Worm (Caenorhabditis elegans) whole organism, late embryonic: ENCODE results near the gene gpa-13.

Source experiments
- C38D4.7 ChIP-seq: fragments of 200-800 bp; sonication (Bioruptor generic); optimal IDR thresholded peaks from 2 replicates; lab custom pipeline; 2018; ENCODE audit warnings: mild to moderate bottlenecking, missing genetic modification characterization, moderate library complexity, missing compliant biosample characterization
- F13H6.1 ChIP-seq: sonication (generic microtip); optimal IDR thresholded peaks from 2 replicates; lab custom pipeline; 2016; ENCODE audit warnings: missing genetic modification characterization, missing compliant biosample characterization
- ahr-1 ChIP-seq: sonication (generic microtip); optimal IDR thresholded peaks from 2 replicates; lab custom pipeline; 2016; ENCODE audit warnings: missing genetic modification characterization, missing compliant biosample characterization
- ama-1 ChIP-seq: fragments of 150-350 bp; optimal IDR thresholded peaks from 2 replicates; lab custom pipeline; 2014
- ceh-22 ChIP-seq: sonication (generic microtip); optimal IDR thresholded peaks from 2 replicates; lab custom pipeline; 2017; ENCODE audit warnings: missing biosample characterization, missing genetic modification characterization
- ceh-24 ChIP-seq: sonication (generic microtip); optimal IDR thresholded peaks from 2 replicates; lab custom pipeline; 2016; ENCODE audit warnings: mild to moderate bottlenecking, missing genetic modification characterization, missing compliant biosample characterization
- ceh-31 ChIP-seq: sonication (generic microtip); optimal IDR thresholded peaks from 2 replicates; lab custom pipeline; 2016; ENCODE audit warnings: missing genetic modification characterization, missing compliant biosample characterization
- ceh-34 ChIP-seq: sonication (generic microtip); optimal IDR thresholded peaks from 2 replicates; lab custom pipeline; 2016; ENCODE audit warnings: mild to moderate bottlenecking, missing genetic modification characterization, missing compliant biosample characterization
- ceh-48 ChIP-seq: sonication (generic microtip); optimal IDR thresholded peaks from 2 replicates; lab custom pipeline; 2016; ENCODE audit warnings: missing genetic modification characterization, inconsistent platforms, missing compliant biosample characterization
- che-1 ChIP-seq: sonication (generic microtip); optimal IDR thresholded peaks from 2 replicates; lab custom pipeline; 2016; ENCODE audit warnings: mild to moderate bottlenecking, missing genetic modification characterization, missing compliant biosample characterization
- dmd-4 ChIP-seq: sonication (generic microtip); optimal IDR thresholded peaks from 2 replicates; lab custom pipeline; 2016; ENCODE audit warnings: borderline replicate concordance, missing genetic modification characterization, missing compliant biosample characterization
- elt-2 ChIP-seq: sonication (generic microtip); optimal IDR thresholded peaks from 2 replicates; lab custom pipeline; 2016; ENCODE audit warnings: missing genetic modification reagents, missing genetic modification characterization, missing compliant biosample characterization
- ets-4 ChIP-seq: sonication (generic microtip); optimal IDR thresholded peaks from 2 replicates; lab custom pipeline; 2016; ENCODE audit warnings: missing genetic modification characterization, missing compliant biosample characterization
- fkh-10 ChIP-seq: fragments of 150-350 bp; optimal IDR thresholded peaks from 2 replicates; lab custom pipeline; 2014; ENCODE audit warnings: missing biosample characterization, missing genetic modification reagents, missing genetic modification characterization
- fkh-6 ChIP-seq: sonication (generic microtip); optimal IDR thresholded peaks from 2 replicates; lab custom pipeline; 2016; ENCODE audit warnings: missing genetic modification characterization, missing compliant biosample characterization
- gmeb-2 ChIP-seq: sonication (generic microtip); optimal IDR thresholded peaks from 2 replicates; lab custom pipeline; 2016; ENCODE audit warnings: missing genetic modification characterization, inconsistent platforms, missing compliant biosample characterization
- hlh-30 ChIP-seq: sonication (generic microtip); optimal IDR thresholded peaks from 2 replicates; lab custom pipeline; 2017; ENCODE audit warnings: antibody characterized with exemption, missing genetic modification characterization, missing compliant biosample characterization; ENCODE audit not compliant: insufficient read depth
- nfya-1 ChIP-seq: sonication (generic microtip); optimal IDR thresholded peaks from 2 replicates; lab custom pipeline; 2017; ENCODE audit warnings: missing genetic modification characterization, mild to moderate bottlenecking, missing compliant biosample characterization, antibody characterized with exemption, moderate library complexity
- nhr-11 ChIP-seq: fragments of 150-350 bp; optimal IDR thresholded peaks from 2 replicates; lab custom pipeline; 2014; ENCODE audit warnings: missing biosample characterization, missing genetic modification characterization
- nhr-232 ChIP-seq: sonication (generic microtip); optimal IDR thresholded peaks from 2 replicates; lab custom pipeline; 2016; ENCODE audit warnings: missing genetic modification characterization, missing compliant biosample characterization
- odd-2 ChIP-seq: sonication (generic microtip); optimal IDR thresholded peaks from 2 replicates; lab custom pipeline; 2017; ENCODE audit warnings: antibody characterized with exemption, mild to moderate bottlenecking, missing genetic modification characterization, missing compliant biosample characterization
- pag-3 ChIP-seq: sonication (generic microtip); optimal IDR thresholded peaks from 2 replicates; lab custom pipeline; 2016; ENCODE audit warnings: missing compliant biosample characterization, missing genetic modification characterization, borderline replicate concordance
- pax-1 ChIP-seq: fragments of 150-350 bp; optimal IDR thresholded peaks from 2 replicates; lab custom pipeline; 2014; ENCODE audit warnings: missing biosample characterization, missing genetic modification characterization
- pha-2 ChIP-seq: sonication (generic microtip); optimal IDR thresholded peaks from 2 replicates; lab custom pipeline; 2017; ENCODE audit warnings: mild to moderate bottlenecking, missing genetic modification characterization, missing compliant biosample characterization
- pha-4 ChIP-seq: fragments of 150-350 bp; optimal IDR thresholded peaks from 2 replicates; lab custom pipeline; 2018; ENCODE audit warnings: missing biosample characterization, missing genetic modification reagents, missing genetic modification characterization
- pqm-1 ChIP-seq: sonication (generic microtip); optimal IDR thresholded peaks from 2 replicates; lab custom pipeline; 2016; ENCODE audit warnings: missing genetic modification characterization, missing compliant biosample characterization
- ref-2 ChIP-seq: sonication (generic microtip); optimal IDR thresholded peaks from 2 replicates; lab custom pipeline; 2016; ENCODE audit warnings: missing genetic modification characterization, missing compliant biosample characterization
- rnt-1 ChIP-seq: sonication (generic microtip); optimal IDR thresholded peaks from 2 replicates; lab custom pipeline; 2016; ENCODE audit warnings: missing genetic modification characterization, missing compliant biosample characterization
- sdc-2 ChIP-seq: sonication (generic microtip); optimal IDR thresholded peaks from 2 replicates; lab custom pipeline; 2016; ENCODE audit warnings: missing genotype, missing genetic modification characterization, missing compliant biosample characterization
- sox-4 ChIP-seq: sonication (generic microtip); optimal IDR thresholded peaks from 2 replicates; lab custom pipeline; 2017; ENCODE audit warnings: mild to moderate bottlenecking, missing genetic modification characterization, inconsistent platforms, missing compliant biosample characterization
- syd-9 ChIP-seq: sonication (generic microtip); optimal IDR thresholded peaks from 2 replicates; lab custom pipeline; 2016; ENCODE audit warnings: mild to moderate bottlenecking, missing genetic modification characterization, moderate library complexity, missing compliant biosample characterization
- tbx-2 ChIP-seq: sonication (generic microtip); optimal IDR thresholded peaks from 2 replicates; lab custom pipeline; 2016; ENCODE audit warnings: missing genetic modification characterization, missing compliant biosample characterization
- tbx-7 ChIP-seq: sonication (generic microtip); optimal IDR thresholded peaks from 2 replicates; lab custom pipeline; 2016; ENCODE audit warnings: missing genotype, missing genetic modification characterization, missing compliant biosample characterization
- unc-86 ChIP-seq: sonication (generic microtip); optimal IDR thresholded peaks from 2 replicates; lab custom pipeline; 2016; ENCODE audit warnings: missing genetic modification characterization, missing compliant biosample characterization
- ztf-16 ChIP-seq: sonication (generic microtip); optimal IDR thresholded peaks from 2 replicates; lab custom pipeline; 2017; ENCODE audit warnings: missing genetic modification characterization, missing compliant biosample characterization

The gpa-13 gene

DNA sequence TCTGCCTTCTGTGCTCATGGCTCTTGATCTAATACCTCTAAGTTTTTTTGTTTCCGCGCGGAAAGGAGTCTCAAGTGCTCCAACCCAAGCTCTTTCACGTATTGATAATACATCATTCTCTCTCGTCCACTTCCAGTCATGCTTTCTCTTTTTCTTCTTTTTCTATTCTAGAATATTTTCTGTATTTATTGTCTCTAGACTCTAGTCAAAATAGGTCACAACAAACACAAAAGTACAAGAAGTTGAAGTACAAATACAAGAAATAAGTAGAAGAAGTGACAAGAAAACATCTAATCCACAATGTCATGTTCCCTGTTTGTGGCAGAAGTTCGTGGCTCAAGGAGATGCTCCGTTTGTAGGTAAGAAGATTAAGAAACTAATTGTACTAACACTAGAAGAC is 18.5 kb upstream of the gpa-13 start, which contains the start of gene ZC455.1:
TSS of gene ZC455.1 (plus strand) at position 301 of the 400 bp plus-strand sequence.
- TF ChIP-seq pax-1 (tag; lab: Kevin White, UChicago): no peak
- TF ChIP-seq ref-2 (tag; lab: Kevin White, UChicago): no peak
- TF ChIP-seq ahr-1: no peak
- no peak for TF ChIP-seq pha-2 (tag; lab: Kevin White, UChicago)
- no peak for TF ChIP-seq C38D4.7 (GFP tag; lab: Kevin White, UChicago)
- no peak for TF ChIP-seq ceh-24 (tag; lab: Kevin White, UChicago)
- TF ChIP-seq ets-4: no peak
- no peak for TF ChIP-seq ceh-48 (tag; lab: Kevin White, UChicago)
- no peak for TF ChIP-seq unc-86 (tag; lab: Kevin White, UChicago)
- TF ChIP-seq odd-2 (tag; lab: Kevin White, UChicago): no peak

DNA sequence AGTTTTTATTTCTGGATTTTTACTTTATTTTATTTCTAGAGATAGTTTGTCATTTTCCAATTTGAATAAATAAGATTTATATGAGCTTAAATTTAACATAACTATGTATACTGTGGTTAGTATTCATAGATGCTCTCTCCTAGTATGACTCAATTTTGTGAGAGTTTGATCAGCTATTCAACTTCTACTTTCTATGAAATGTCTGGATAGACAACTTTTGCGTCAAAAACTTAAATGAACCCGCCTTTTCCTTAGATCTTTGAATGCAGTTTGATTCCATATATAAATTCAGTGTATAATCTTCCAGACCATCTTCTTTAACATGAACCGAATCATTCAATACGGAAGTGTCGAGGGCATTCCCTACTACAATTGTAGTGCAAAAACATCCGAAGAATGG is 14.2 kb upstream of the gpa-13 start, which contains the start of gene srt-43:
TSS of gene srt-43 (plus strand) at position 301 of the 400 bp plus-strand sequence.
- TF ChIP-seq ceh-31 (tag; lab: Kevin White, UChicago) (no peak), pax-1 (tag; lab: Kevin White, UChicago) (no peak)
- TF ChIP-seq, all 69 proteins: peak for 0

DNA sequence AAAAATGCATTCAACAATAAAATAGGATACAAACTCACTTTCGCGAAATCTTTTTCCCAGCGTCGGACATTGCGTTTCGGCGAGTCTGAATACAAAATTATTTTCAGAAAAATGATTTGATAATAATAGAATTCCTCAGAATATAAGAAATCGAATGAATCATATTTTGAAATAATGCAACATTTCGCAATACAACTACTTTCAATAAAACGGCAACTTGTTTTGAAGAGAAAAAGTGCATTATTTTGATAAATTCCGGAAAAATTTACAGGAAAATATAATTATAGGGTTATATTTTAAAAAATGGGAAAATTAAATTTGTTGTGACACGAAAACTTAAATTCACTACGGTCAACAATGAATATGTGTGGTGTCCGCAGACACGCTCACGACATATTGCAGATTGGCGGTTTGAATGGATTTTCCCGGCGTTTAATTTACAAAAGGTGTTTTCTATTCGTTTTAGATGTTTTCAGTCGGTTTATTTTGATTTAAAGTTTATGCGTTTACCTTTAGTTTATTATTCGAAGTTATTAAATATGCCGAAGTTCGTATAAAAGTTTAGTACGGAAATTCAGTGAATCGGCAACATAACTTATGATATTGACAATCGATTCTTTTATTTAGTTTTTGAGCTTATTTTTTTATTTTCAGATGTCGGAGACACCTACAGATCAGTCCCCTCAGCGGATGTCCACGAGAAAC is 8.7 kb upstream of the gpa-13 start, which contains the start of the genes abcf-1 and scc-3:
TSS of gene abcf-1 (minus strand) at position 85 of the 705 bp plus-strand sequence.
TSS of gene scc-3 (plus strand) at position 655 of the 705 bp plus-strand sequence.
- TF ChIP-seq ref-2 (tag; lab: Kevin White, UChicago): no peak
- TF ChIP-seq nfya-1 (tag; lab: Kevin White, UChicago): peak; percentile 11

DNA sequence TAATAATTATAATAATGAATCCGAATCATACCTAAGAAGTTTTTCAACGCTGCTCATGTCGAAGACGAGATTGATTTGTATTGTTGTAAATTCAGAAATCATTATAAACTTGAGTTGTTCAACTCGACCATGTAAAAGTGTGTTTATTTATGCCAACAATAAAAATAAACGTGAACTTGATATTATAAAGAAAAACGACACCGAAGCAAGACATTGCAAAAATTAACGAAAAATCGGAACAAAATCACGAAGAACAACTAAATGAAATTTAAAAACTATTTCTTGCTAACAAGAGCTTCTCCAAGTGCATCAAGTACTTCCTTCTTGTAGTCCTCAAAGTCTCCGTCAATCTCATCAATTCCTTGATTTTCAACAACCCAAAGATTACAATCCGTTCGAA is 6.2 kb upstream of the gpa-13 start, which contains the start of gene F18E2.15:
TSS of gene F18E2.15 (minus strand) at position 101 of the 400 bp plus-strand sequence.
- TF ChIP-seq ahr-1 (no peak), ref-2 (tag; lab: Kevin White, UChicago) (no peak)

DNA sequence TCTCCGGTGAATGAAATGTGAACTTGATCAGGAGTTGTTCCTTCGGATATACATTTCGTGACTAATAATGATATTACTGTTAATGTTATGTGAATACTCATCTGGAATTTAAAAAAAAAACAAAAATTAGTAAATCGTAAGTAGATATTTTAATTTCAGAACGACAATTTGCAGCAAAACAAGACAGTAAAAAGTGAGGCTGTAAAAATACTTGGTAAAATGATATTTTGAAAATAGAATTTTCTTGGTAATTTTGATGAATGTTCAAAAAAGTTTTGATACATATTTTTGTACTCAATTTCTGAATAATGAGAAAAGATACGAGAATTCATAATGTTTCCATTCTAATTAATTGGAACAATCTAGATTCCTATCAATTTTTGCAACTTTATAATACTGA is 4.9 kb upstream of the gpa-13 start, which contains the start of gene papl-1:
TSS of gene papl-1 (minus strand) at position 101 of the 400 bp plus-strand sequence.
- TF ChIP-seq ama-1 (lab: Kevin White, UChicago): no peak
- no peak for TF ChIP-seq hlh-30 (tag; lab: Kevin White, UChicago)
- no peak for TF ChIP-seq tbx-7
- no peak for TF ChIP-seq nhr-232
- TF ChIP-seq sdc-2 (tag; lab: Kevin White, UChicago): no peak
- TF ChIP-seq sox-4 (tag; lab: Kevin White, UChicago): no peak
- no peak for TF ChIP-seq rnt-1 (tag; lab: Kevin White, UChicago)
- no peak for TF ChIP-seq dmd-4 (tag; lab: Kevin White, UChicago)
- no peak for TF ChIP-seq nhr-11 (tag; lab: Kevin White, UChicago)
- TF ChIP-seq nfya-1 (tag; lab: Kevin White, UChicago): no peak
- no peak for TF ChIP-seq F13H6.1
- no peak for TF ChIP-seq ceh-22

DNA sequence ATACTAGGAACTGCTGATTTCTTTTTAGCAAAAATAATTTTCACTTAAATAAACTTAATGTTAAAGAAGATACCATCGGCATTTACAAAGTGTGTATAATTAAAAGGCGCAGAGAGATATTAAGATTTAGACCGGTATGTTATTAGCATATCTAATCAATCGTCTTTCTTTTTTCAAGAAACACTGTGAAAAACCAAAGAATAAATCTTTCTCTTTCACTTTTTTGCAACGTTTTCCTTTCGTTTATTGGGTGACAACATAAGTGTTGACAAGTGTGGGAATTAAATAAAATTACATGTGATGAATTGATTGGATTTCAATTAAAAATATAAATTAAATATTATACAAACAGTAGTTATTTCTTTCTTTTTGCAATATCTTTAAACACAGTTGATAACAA is 2.3 kb downstream of the gpa-13 start, which contains the start of gene C15C8.8:
TSS of gene C15C8.8 (minus strand) at position 101 of the 400 bp plus-strand sequence.
- no peak for TF ChIP-seq gmeb-2 (tag; lab: Kevin White, UChicago)
- TF ChIP-seq ceh-48 (tag; lab: Kevin White, UChicago): no peak
- TF ChIP-seq elt-2 (tag; lab: Kevin White, UChicago): no peak

DNA sequence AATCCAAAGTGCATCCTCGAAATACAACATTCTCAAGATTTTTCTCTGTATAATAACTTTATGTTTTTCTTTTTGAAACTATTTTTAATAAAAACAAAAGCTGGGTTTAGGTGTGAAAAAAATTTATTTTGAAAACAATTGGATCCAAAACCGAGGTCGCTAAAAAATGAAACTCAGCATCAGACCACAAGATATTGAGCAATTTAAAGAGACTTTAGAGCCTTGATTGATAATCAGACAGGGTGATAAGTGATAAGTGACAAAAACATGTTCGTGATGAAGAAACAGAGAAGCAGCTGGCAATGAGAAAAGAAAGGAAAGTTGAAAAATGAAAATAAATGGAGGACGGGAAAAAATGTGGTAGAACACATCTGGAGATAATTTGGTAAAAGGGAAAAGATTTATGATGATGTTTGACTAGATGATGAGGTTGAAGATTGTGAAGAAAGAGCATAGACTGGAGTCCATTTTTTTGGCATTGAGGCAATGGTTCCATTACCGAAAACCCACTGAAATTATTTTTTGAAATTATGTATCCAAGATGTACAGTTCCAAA is 3.2 kb downstream of the gpa-13 start, which contains the start of gene C15C8.6:
TSS of gene C15C8.6 (minus strand) at position 51 of the 556 bp plus-strand sequence.
- TF ChIP-seq syd-9 (tag; lab: Kevin White, UChicago) (no peak), fkh-6 (tag; lab: Kevin White, UChicago) (no peak), fkh-10 (GFP tag; lab: Kevin White, UChicago) (no peak), pqm-1 (tag; lab: Kevin White, UChicago) (no peak), pha-4 (no peak), ceh-24 (tag; lab: Kevin White, UChicago) (no peak), nfya-1 (tag; lab: Kevin White, UChicago) (no peak), nhr-11 (tag; lab: Kevin White, UChicago) (no peak), pag-3 (tag; lab: Kevin White, UChicago) (no peak), pha-2 (tag; lab: Kevin White, UChicago) (no peak), tbx-2 (tag; lab: Kevin White, UChicago) (no peak), ceh-34 (tag; lab: Kevin White, UChicago) (no peak), ceh-31 (tag; lab: Kevin White, UChicago) (no peak), ztf-16 (tag; lab: Kevin White, UChicago) (no peak), che-1 (tag; lab: Kevin White, UChicago) (no peak)
